Worm (Caenorhabditis elegans): ENCODE data around the gene R02F2.4.

DNA sequence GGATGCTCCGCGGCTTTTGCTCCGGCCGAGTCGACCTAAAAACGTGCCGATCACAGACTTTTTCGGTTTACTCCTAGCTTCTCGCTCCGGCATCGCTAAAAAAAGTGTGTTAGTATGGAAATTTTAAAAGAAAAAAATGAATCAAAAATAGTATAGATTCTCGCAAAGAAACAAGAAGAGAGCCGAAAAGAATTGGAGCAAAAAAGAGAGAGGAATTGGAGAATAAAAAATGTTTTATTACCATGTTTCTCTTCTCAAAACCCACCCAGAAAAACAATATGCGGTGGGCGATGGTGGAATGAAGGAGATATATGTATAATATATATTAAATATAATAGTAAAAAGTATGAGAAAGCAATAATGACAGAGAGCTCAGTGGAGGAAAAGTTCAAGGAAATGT lies 43.5 kb upstream of the R02F2.4 start, which contains the start of gene W03A5.6:
- TF ChIP-seq dao-5 (tag; optimal IDR thresholded peaks at IDR 0.05) (no peak), him-1 (tag; optimal IDR thresholded peaks at IDR 0.05) (no peak), W03F9.2 (tag; optimal IDR thresholded peaks at IDR 0.05) (no peak)
